Worm (Caenorhabditis elegans): ENCODE results near the gene oig-2.

Gene oig-2

ce11 chrII:12997413-12997812 lies 10.6 kb downstream of the oig-2 start, which contains the start of gene Y38F1A.7:
Gene Y38F1A.7, minus strand, starts transcription at chrII:12997804.
- TF ChIP-seq unc-62 (GFP tag; optimal IDR thresholded peaks at IDR 0.05 in 1 of 2): peak in 1 of 2 experiments; percentile 92
- TF ChIP-seq unc-62 (tag; optimal IDR thresholded peaks at IDR 0.05): no peak
- TF ChIP-seq daf-12 (tag; optimal IDR thresholded peaks at IDR 0.05): no peak

- TF ChIP-seq ctbp-1 (GFP tag; IDR thresholded peaks at IDR 0.05) (no peak), dve-1 (tag; optimal IDR thresholded peaks at IDR 0.05; ENCODE audit: insufficient read depth) (peak; percentile 94), F44E2.7 (GFP tag; IDR thresholded peaks at IDR 0.05) (no peak), lin-38 (GFP tag; IDR thresholded peaks at IDR 0.05) (no peak), nhr-41 (GFP tag; IDR thresholded peaks at IDR 0.05) (no peak), zag-1 (tag; optimal IDR thresholded peaks at IDR 0.05) (no peak), mes-2 (tag; optimal IDR thresholded peaks at IDR 0.05; ENCODE audit: poor library complexity, severe bottlenecking) (peak; percentile 62), spr-3 (GFP tag; optimal IDR thresholded peaks at IDR 0.05) (no peak), nhr-28 (tag; optimal IDR thresholded peaks at IDR 0.05) (peak; percentile 83), ceh-82 (tag; optimal IDR thresholded peaks at IDR 0.05) (no peak), madf-5 (GFP tag; IDR thresholded peaks at IDR 0.05) (no peak), mxl-3 (GFP tag; optimal IDR thresholded peaks at IDR 0.05) (peak; percentile 82), aha-1 (tag) (peak; percentile 28), R02D3.7 (tag; optimal IDR thresholded peaks at IDR 0.05) (no peak), hlh-11 (tag; optimal IDR thresholded peaks at IDR 0.05) (peak; percentile 78), duxl-1 (tag; optimal IDR thresholded peaks at IDR 0.05; ENCODE audit: poor library complexity) (peak; percentile 61), skn-1 (tag; optimal IDR thresholded peaks at IDR 0.05) (no peak), F49E8.2 (tag; optimal IDR thresholded peaks at IDR 0.05; ENCODE audit: borderline replicate concordance) (no peak), T20F7.1 (GFP tag; optimal IDR thresholded peaks at IDR 0.05) (no peak), lsy-2 (tag; optimal IDR thresholded peaks at IDR 0.05) (peak in 1 of 2 experiments; percentile 71), ceh-62 (tag; optimal IDR thresholded peaks at IDR 0.05) (no peak), Y75B8A.6 (GFP tag; IDR thresholded peaks at IDR 0.05) (no peak; the same call in 1 of the 2 replicates), egl-27 (tag; optimal IDR thresholded peaks at IDR 0.05) (no peak), tra-1 (GFP tag; IDR thresholded peaks at IDR 0.05) (peak; percentile 35; the same call in 1 of the 2 replicates), attf-4 (tag; optimal IDR thresholded peaks at IDR 0.05) (no peak), dmd-6 (GFP tag; IDR thresholded peaks at IDR 0.05) (peak; percentile 80), nhr-42 (GFP tag; IDR thresholded peaks at IDR 0.05) (no peak), lin-39 (tag; optimal IDR thresholded peaks at IDR 0.05) (no peak), aly-2 (tag; optimal IDR thresholded peaks at IDR 0.05) (no peak), nhr-48 (tag; optimal IDR thresholded peaks at IDR 0.05) (peak; percentile 37), php-3 (GFP tag; IDR thresholded peaks at IDR 0.05) (peak; percentile 89), snpc-4 (tag; optimal IDR thresholded peaks at IDR 0.05) (no peak), ceh-28 (tag; optimal IDR thresholded peaks at IDR 0.05) (no peak), mep-1 (tag; optimal IDR thresholded peaks at IDR 0.05) (peak; percentile 70), daf-19 (GFP tag; conservative IDR thresholded peaks at IDR 0.05) (no peak), T26A8.4 (GFP tag; IDR thresholded peaks at IDR 0.05) (peak; percentile 13; the same call in 1 of the 2 replicates), lir-3 (tag; optimal IDR thresholded peaks at IDR 0.05) (no peak), nhr-25 (tag; optimal IDR thresholded peaks at IDR 0.05; ENCODE audit: borderline replicate concordance, insufficient read depth) (no peak), hmg-1.1 (GFP tag; IDR thresholded peaks at IDR 0.05) (no peak), D1046.2 (GFP tag; IDR thresholded peaks at IDR 0.05) (no peak), Y48G9A.11 (GFP tag; IDR thresholded peaks at IDR 0.05) (no peak), vab-7 (GFP tag; IDR thresholded peaks at IDR 0.05) (no peak), nhr-11 (tag; optimal IDR thresholded peaks at IDR 0.05) (no peak), arid-1 (GFP tag; conservative IDR thresholded peaks at IDR 0.05) (no peak), nhr-77 (tag; optimal IDR thresholded peaks at IDR 0.05) (peak; percentile 59), lin-1 (GFP tag; IDR thresholded peaks at IDR 0.05) (peak; percentile 46; the same call in 1 of the 2 replicates), zip-2 (tag; optimal IDR thresholded peaks at IDR 0.05) (no peak)
These were observed 11.7 kb downstream of the oig-2 start, which contains the start of gene hphd-1 for ce11 chrII:12996249-12996648. Gene hphd-1, minus strand, starts transcription at chrII:12996571.

Data from whole organism, L4 larva.